Fruit fly (Drosophila melanogaster): ENCODE data around the gene GlcAT-S.
A peak's percentile ranks its signal among the peaks of the same experiment; 100 is the strongest.

Gene GlcAT-S

DNA sequence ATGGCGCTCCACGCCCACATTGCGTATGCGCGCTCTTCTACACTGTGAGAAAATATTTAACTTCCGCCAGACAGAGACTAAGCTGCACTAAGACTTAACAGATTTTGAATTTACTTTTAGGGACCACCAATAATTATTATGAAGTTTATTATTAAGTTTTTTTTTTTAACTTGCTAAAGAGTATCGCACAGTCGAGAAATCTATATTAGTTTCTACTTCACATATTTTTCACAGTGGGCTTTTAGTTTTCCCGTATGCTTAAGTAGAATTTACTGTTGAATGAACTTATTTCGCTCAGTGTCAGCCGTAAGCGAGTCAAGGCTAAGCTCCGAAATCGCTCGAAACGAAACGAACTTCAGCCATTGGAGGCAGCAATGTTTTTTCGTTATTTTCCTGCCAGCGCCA, 44.2 kb downstream of the GlcAT-S start (continued):
- TF ChIP-seq ara (GFP tag; IDR thresholded peaks at IDR 0.05) = no peak
- TF ChIP-seq HLH3B (GFP tag; IDR thresholded peaks at IDR 0.05) = peak; percentile 66
- TF ChIP-seq gfzf (GFP tag; optimal IDR thresholded peaks at IDR 0.05) = no peak
- peak; percentile 35 for TF ChIP-seq pum (GFP tag; optimal IDR thresholded peaks at IDR 0.05)
- TF ChIP-seq bbx (GFP tag; IDR thresholded peaks at IDR 0.05; ENCODE audit: partially characterized antibody) = no peak
- 0 out of 2 replicates have a peak, but pooled peaks have one; percentile 48 for TF ChIP-seq chm (GFP tag; IDR thresholded peaks at IDR 0.05)
- TF ChIP-seq CG12659 (GFP tag; optimal IDR thresholded peaks at IDR 0.05) = peak; percentile 84
- TF ChIP-seq Nf-YB (GFP tag; optimal IDR thresholded peaks at IDR 0.05) = peak; percentile 41
- TF ChIP-seq CG1647 (GFP tag; optimal IDR thresholded peaks at IDR 0.05) = no peak
- no peak for TF ChIP-seq bsh (GFP tag; optimal IDR thresholded peaks at IDR 0.05)
- no peak for TF ChIP-seq CG1024 (GFP tag; IDR thresholded peaks at IDR 0.05)
- no peak for TF ChIP-seq pzg (GFP tag; optimal IDR thresholded peaks at IDR 0.05)
- TF ChIP-seq exex (tag; optimal IDR thresholded peaks at IDR 0.05) = peak; percentile 43
- TF ChIP-seq CG7556 (GFP tag; optimal IDR thresholded peaks at IDR 0.05) = peak; percentile 92
- peak; percentile 64 for TF ChIP-seq CG18011 (GFP tag; optimal IDR thresholded peaks at IDR 0.05)
- TF ChIP-seq Ets65A (GFP tag) = peak; percentile 85
- TF ChIP-seq corto (GFP tag; optimal IDR thresholded peaks at IDR 0.05) = no peak
- TF ChIP-seq ken (GFP tag; IDR thresholded peaks at IDR 0.05) = 0 out of 3 replicates have a peak, but pooled peaks have one; percentile 33
- TF ChIP-seq CG1792 (GFP tag; optimal IDR thresholded peaks at IDR 0.05) = peak; percentile 55
- TF ChIP-seq Ssrp (tag; optimal IDR thresholded peaks at IDR 0.05) = peak; percentile 66
- peak; percentile 60; the same call in 2 of the 3 replicates for TF ChIP-seq CG2889 (GFP tag; IDR thresholded peaks at IDR 0.05)
- peak; percentile 89 for TF ChIP-seq dysf (GFP tag; IDR thresholded peaks at IDR 0.05)
- no peak for TF ChIP-seq Scr (GFP tag; IDR thresholded peaks at IDR 0.05; ENCODE audit: partially characterized antibody)
- TF ChIP-seq CG12155 (GFP tag; optimal IDR thresholded peaks at IDR 0.05) = peak; percentile 48
- TF ChIP-seq Kr (GFP tag; optimal IDR thresholded peaks at IDR 0.05) = no peak
- TF ChIP-seq tap (tag; optimal IDR thresholded peaks at IDR 0.05) = peak; percentile 41
- peak; percentile 42 for TF ChIP-seq CG3838 (GFP tag; optimal IDR thresholded peaks at IDR 0.05)
- peak; percentile 66; the same call in 1 of the 4 replicates for TF ChIP-seq Gug (GFP tag; IDR thresholded peaks at IDR 0.05)
- 0 out of 2 replicates have a peak, but pooled peaks have one; percentile 51 for TF ChIP-seq CG32772 (GFP tag; IDR thresholded peaks at IDR 0.05)
- TF ChIP-seq ham (GFP tag; IDR thresholded peaks at IDR 0.05) = 0 out of 2 replicates have a peak, but pooled peaks have one; percentile 50
- TF ChIP-seq CG10267 (tag; optimal IDR thresholded peaks at IDR 0.05) = peak; percentile 65
- peak; percentile 47 for TF ChIP-seq Adf1 (GFP tag; IDR thresholded peaks at IDR 0.05)
- TF ChIP-seq unpg (GFP tag; optimal IDR thresholded peaks at IDR 0.05) = peak; percentile 70
- peak; percentile 50; the same call in 1 of the 3 replicates for TF ChIP-seq C15 (GFP tag; IDR thresholded peaks at IDR 0.05)
- peak; percentile 33; the same call in 1 of the 2 replicates for TF ChIP-seq CG5953 (GFP tag; IDR thresholded peaks at IDR 0.05)
- TF ChIP-seq CG16779 (GFP tag; IDR thresholded peaks at IDR 0.05) = peak; percentile 53; the same call in 1 of the 2 replicates
- TF ChIP-seq Dbx (GFP tag; IDR thresholded peaks at IDR 0.05) = peak; percentile 84
- peak; percentile 62 for TF ChIP-seq CG9932 (GFP tag; IDR thresholded peaks at IDR 0.05)
- TF ChIP-seq Vsx1 (GFP tag; optimal IDR thresholded peaks at IDR 0.05) = no peak
- TF ChIP-seq CG3281 (GFP tag; optimal IDR thresholded peaks at IDR 0.05) = peak; percentile 88
- peak; percentile 63 for TF ChIP-seq Deaf1 (tag; optimal IDR thresholded peaks at IDR 0.05)
- peak; percentile 38 for TF ChIP-seq shn (GFP tag; optimal IDR thresholded peaks at IDR 0.05)
- TF ChIP-seq CG3847 (GFP tag; IDR thresholded peaks at IDR 0.05) = peak; percentile 72
- peak; percentile 39 for TF ChIP-seq fu2 (GFP tag; optimal IDR thresholded peaks at IDR 0.05)
- peak; percentile 30; the same call in 1 of the 3 replicates for TF ChIP-seq CG7357 (GFP tag; IDR thresholded peaks at IDR 0.05)
- peak; percentile 88 for TF ChIP-seq CG10543 (GFP tag; optimal IDR thresholded peaks at IDR 0.05)
- TF ChIP-seq row (GFP tag; IDR thresholded peaks at IDR 0.05) = peak; percentile 87
- peak; percentile 69 for TF ChIP-seq CG14441 (GFP tag; IDR thresholded peaks at IDR 0.05)
- peak; percentile 2 for TF ChIP-seq pb (GFP tag; optimal IDR thresholded peaks at IDR 0.05)
- peak; percentile 53 for TF ChIP-seq CG12219 (GFP tag; optimal IDR thresholded peaks at IDR 0.05)
- no peak for TF ChIP-seq fd64A (GFP tag; optimal IDR thresholded peaks at IDR 0.05)

Data from whole organism, embryonic.